Fruit fly (Drosophila melanogaster): ENCODE data around the gene Ube4A.

Gene Ube4A

dm6 chr2L:6647103-6647711 is 11.1 kb upstream of the Ube4A start (continued):
- TF ChIP-seq CG2712 (tag; optimal IDR thresholded peaks at IDR 0.05) = peak; percentile 99
- peak; percentile 96 for TF ChIP-seq ab (GFP tag; optimal IDR thresholded peaks at IDR 0.05)
- peak; percentile 95 for TF ChIP-seq CG1024 (GFP tag; IDR thresholded peaks at IDR 0.05)
- TF ChIP-seq CG7786 (GFP tag; optimal IDR thresholded peaks at IDR 0.05) = peak; percentile 98
- peak; percentile 97 for TF ChIP-seq Vsx1 (GFP tag; optimal IDR thresholded peaks at IDR 0.05)
- peak; percentile 87 for TF ChIP-seq ssp (GFP tag; IDR thresholded peaks at IDR 0.05)
- TF ChIP-seq CG12236 (GFP tag; optimal IDR thresholded peaks at IDR 0.05) = peak; percentile 98
- TF ChIP-seq Lim3 (GFP tag; IDR thresholded peaks at IDR 0.05) = peak; percentile 91
- peak; percentile 99 for TF ChIP-seq Asciz (GFP tag; optimal IDR thresholded peaks at IDR 0.05)
- peak; percentile 90 for TF ChIP-seq MESR4 (GFP tag; optimal IDR thresholded peaks at IDR 0.05)
- peak; percentile 98 for TF ChIP-seq jing (GFP tag; optimal IDR thresholded peaks at IDR 0.05)
- TF ChIP-seq CG30403 (GFP tag; optimal IDR thresholded peaks at IDR 0.05) = peak; percentile 99
- TF ChIP-seq CG2120 (GFP tag; optimal IDR thresholded peaks at IDR 0.05) = peak; percentile 98
- peak; percentile 98 for TF ChIP-seq lilli (GFP tag; optimal IDR thresholded peaks at IDR 0.05)
- TF ChIP-seq D (optimal IDR thresholded peaks at IDR 0.05) = no peak
- peak; percentile 99 for TF ChIP-seq D (GFP tag; optimal IDR thresholded peaks at IDR 0.05)
- TF ChIP-seq ase (GFP tag; IDR thresholded peaks at IDR 0.05) = peak; percentile 97
- TF ChIP-seq Ssrp (tag; optimal IDR thresholded peaks at IDR 0.05) = peak; percentile 99
- TF ChIP-seq fd64A (GFP tag; optimal IDR thresholded peaks at IDR 0.05) = peak; percentile 97
- peak; percentile 98 for TF ChIP-seq Hmr (GFP tag; optimal IDR thresholded peaks at IDR 0.05)
- no peak for TF ChIP-seq Dfd (GFP tag; optimal IDR thresholded peaks at IDR 0.05)
- TF ChIP-seq CG9437 (GFP tag; optimal IDR thresholded peaks at IDR 0.05) = peak; percentile 95
- peak; percentile 98 for TF ChIP-seq pum (GFP tag; optimal IDR thresholded peaks at IDR 0.05)
- TF ChIP-seq CG2889 (GFP tag; IDR thresholded peaks at IDR 0.05) = peak; percentile 93
- TF ChIP-seq al (GFP tag; IDR thresholded peaks at IDR 0.05) = peak; percentile 92
- TF ChIP-seq bab2 (GFP tag; optimal IDR thresholded peaks at IDR 0.05) = peak; percentile 99
- no peak for TF ChIP-seq Hr39 (optimal IDR thresholded peaks at IDR 0.05)
- peak in 1 of 3 experiments; percentile 94 for TF ChIP-seq Stat92E (GFP tag; optimal IDR thresholded peaks at IDR 0.05)
- TF ChIP-seq tio (GFP tag; optimal IDR thresholded peaks at IDR 0.05) = peak; percentile 98
- peak; percentile 95 for TF ChIP-seq sug (tag; optimal IDR thresholded peaks at IDR 0.05)
- TF ChIP-seq D19A (tag; optimal IDR thresholded peaks at IDR 0.05) = peak; percentile 97
- peak; percentile 97 for TF ChIP-seq Rfx (GFP tag; IDR thresholded peaks at IDR 0.05)
- peak; percentile 87 for TF ChIP-seq GATAe (GFP tag; conservative IDR thresholded peaks at IDR 0.05)
- peak; percentile 25; the same call in 1 of the 3 replicates for TF ChIP-seq Opbp (GFP tag; IDR thresholded peaks at IDR 0.05; ENCODE audit: partially characterized antibody)
- peak; percentile 62 for TF ChIP-seq CG9797 (GFP tag; optimal IDR thresholded peaks at IDR 0.05)
- peak; percentile 96 for TF ChIP-seq wor (GFP tag; IDR thresholded peaks at IDR 0.05)
- peak; percentile 99 for TF ChIP-seq gem (tag; optimal IDR thresholded peaks at IDR 0.05)
- peak; percentile 93 for TF ChIP-seq CG7271 (tag; optimal IDR thresholded peaks at IDR 0.05)
- peak; percentile 96 for TF ChIP-seq CG13775 (GFP tag; optimal IDR thresholded peaks at IDR 0.05)
- TF ChIP-seq B-H1 (GFP tag; IDR thresholded peaks at IDR 0.05) = peak; percentile 97
- peak; percentile 92 for TF ChIP-seq dimm (GFP tag; IDR thresholded peaks at IDR 0.05)
- no peak for TF ChIP-seq Tbp (GFP tag; optimal IDR thresholded peaks at IDR 0.05)
- peak; percentile 97 for TF ChIP-seq Abd-B (GFP tag; optimal IDR thresholded peaks at IDR 0.05)
- TF ChIP-seq CG17802 (tag; optimal IDR thresholded peaks at IDR 0.05) = peak; percentile 88
- no peak for TF ChIP-seq CG2129 (GFP tag; IDR thresholded peaks at IDR 0.05; ENCODE audit: partially characterized antibody)
